Worm (Caenorhabditis elegans) whole organism, late embryonic: ENCODE data around the gene rcs-1.

Source experiments
- ama-1 ChIP-seq: fragments of 150-350 bp; optimal IDR thresholded peaks from 2 replicates; lab custom pipeline; 2014
- pha-2 ChIP-seq: sonication (generic microtip); optimal IDR thresholded peaks from 2 replicates; lab custom pipeline; 2017; ENCODE audit warnings: mild to moderate bottlenecking, missing genetic modification characterization, missing compliant biosample characterization
- pha-4 ChIP-seq: fragments of 150-350 bp; optimal IDR thresholded peaks from 2 replicates; lab custom pipeline; 2018; ENCODE audit warnings: missing biosample characterization, missing genetic modification reagents, missing genetic modification characterization
- pqm-1 ChIP-seq: sonication (generic microtip); optimal IDR thresholded peaks from 2 replicates; lab custom pipeline; 2016; ENCODE audit warnings: missing genetic modification characterization, missing compliant biosample characterization
- sdc-2 ChIP-seq: sonication (generic microtip); optimal IDR thresholded peaks from 2 replicates; lab custom pipeline; 2016; ENCODE audit warnings: missing genotype, missing genetic modification characterization, missing compliant biosample characterization
- sox-4 ChIP-seq: sonication (generic microtip); optimal IDR thresholded peaks from 2 replicates; lab custom pipeline; 2017; ENCODE audit warnings: mild to moderate bottlenecking, missing genetic modification characterization, inconsistent platforms, missing compliant biosample characterization
- unc-86 ChIP-seq: sonication (generic microtip); optimal IDR thresholded peaks from 2 replicates; lab custom pipeline; 2016; ENCODE audit warnings: missing genetic modification characterization, missing compliant biosample characterization

- TF ChIP-seq pha-4 (tag; lab: Kevin White, UChicago) (no peak), pha-2 (tag; lab: Kevin White, UChicago) (no peak), ama-1 (lab: Kevin White, UChicago) (no peak), sox-4 (tag; lab: Kevin White, UChicago) (no peak), sdc-2 (no peak), pqm-1 (no peak), unc-86 (tag; lab: Kevin White, UChicago) (no peak)
Observed at ce11 chrX:8784234-8784633, 44.1 kb downstream of the rcs-1 start, which contains the start of gene ZK721.3.
